Worm (Caenorhabditis elegans) whole organism, young adult: ENCODE measurements around the gene ZK897.10.

Experiments used
- B0019.2 ChIP-seq: fragments of 200-800 bp; sonication (Bioruptor generic); conservative IDR thresholded peaks from 2 replicates; pipeline ENCODE4 v1.3.6; 2022; ENCODE audit warnings: missing genetic modification reagents, missing genetic modification characterization, missing compliant biosample characterization
- F10E7.11 ChIP-seq: sonication (generic microtip); optimal IDR thresholded peaks from 2 replicates; lab custom pipeline; 2017; ENCODE audit warnings: mild to moderate bottlenecking, missing genetic modification characterization, moderate library complexity, missing compliant biosample characterization
- F23B12.7 ChIP-seq: sonication (generic microtip); optimal IDR thresholded peaks from 2 replicates; lab custom pipeline; 2017; ENCODE audit warnings: missing genetic modification characterization, mild to moderate bottlenecking, missing compliant biosample characterization, antibody characterized with exemption, moderate library complexity; ENCODE audit not compliant: insufficient read depth
- F33H1.4 ChIP-seq: fragments of 200-800 bp; sonication (Bioruptor generic); IDR thresholded peaks from 2 replicates; pipeline ENCODE4 v1.3.6; 2022; ENCODE audit warnings: missing genetic modification reagents, missing genetic modification characterization, missing compliant biosample characterization
- F39B2.1 ChIP-seq: fragments of 200-800 bp; sonication (Bioruptor generic); IDR thresholded peaks from 2 replicates; pipeline ENCODE4 v1.3.6; 2022; ENCODE audit warnings: missing genetic modification reagents, missing genetic modification characterization, missing compliant biosample characterization
- F57A8.1 ChIP-seq: fragments of 200-800 bp; sonication (Bioruptor generic); optimal IDR thresholded peaks from 2 replicates; lab custom pipeline; 2018; ENCODE audit warnings: mild to moderate bottlenecking, missing genetic modification characterization, moderate library complexity, missing compliant biosample characterization
- Y53F4B.3 ChIP-seq: fragments of 200-800 bp; sonication (Bioruptor generic); IDR thresholded peaks from 2 replicates; pipeline ENCODE4 v1.3.6; 2022; ENCODE audit warnings: missing genetic modification reagents, missing genetic modification characterization, missing compliant biosample characterization
- Y95B8A.8 ChIP-seq: fragments of 200-800 bp; sonication (Bioruptor generic); IDR thresholded peaks from 2 replicates; pipeline ENCODE4 v1.3.6; 2022; ENCODE audit warnings: missing genetic modification reagents, missing genetic modification characterization, missing compliant biosample characterization
- ZK185.1 ChIP-seq: sonication (generic microtip); optimal IDR thresholded peaks from 2 replicates; lab custom pipeline; 2016; ENCODE audit warnings: mild to moderate bottlenecking, missing genetic modification characterization, missing compliant biosample characterization; ENCODE audit not compliant: poor library complexity, severe bottlenecking
- atf-7 ChIP-seq: sonication (generic microtip); optimal IDR thresholded peaks from 2 replicates; lab custom pipeline; 2017; ENCODE audit warnings: mild to moderate bottlenecking, missing genetic modification characterization, missing compliant biosample characterization
- athp-1 ChIP-seq: sonication (generic microtip); optimal IDR thresholded peaks from 2 replicates; lab custom pipeline; 2017; ENCODE audit warnings: mild to moderate bottlenecking, missing genetic modification characterization, missing compliant biosample characterization
- attf-3 ChIP-seq: fragments of 200-800 bp; sonication (Bioruptor generic); conservative IDR thresholded peaks from 2 replicates; pipeline ENCODE4 v1.3.6; 2022; ENCODE audit warnings: missing genetic modification reagents, missing genetic modification characterization, missing compliant biosample characterization
- attf-5 ChIP-seq: fragments of 200-800 bp; sonication (Bioruptor generic); optimal IDR thresholded peaks from 2 replicates; lab custom pipeline; 2018; ENCODE audit warnings: mild to moderate bottlenecking, missing genetic modification characterization, missing compliant biosample characterization
- bed-2 ChIP-seq: fragments of 200-800 bp; sonication (Bioruptor generic); IDR thresholded peaks from 2 replicates; pipeline ENCODE4 v1.3.6; 2022; ENCODE audit warnings: missing genetic modification reagents, missing genetic modification characterization, missing compliant biosample characterization
- cebp-1 ChIP-seq, 2 experiments: fragments of 200-800 bp in 1 of 2; sonication (Bioruptor generic) in 1 of 2; sonication (generic microtip) in 1 of 2; IDR thresholded peaks in 1 of 2; optimal IDR thresholded peaks in 1 of 2; 2 replicates each; pipeline versions ENCODE4 v1.3.6 to Lab custom; 2017 to 2022; ENCODE audit warnings: missing compliant biosample characterization in 2 of 2, missing genetic modification characterization in 2 of 2, mild to moderate bottlenecking in 1 of 2, missing genetic modification reagents in 1 of 2, moderate library complexity in 1 of 2
- cebp-2 ChIP-seq: fragments of 200-800 bp; sonication (Bioruptor generic); IDR thresholded peaks from 2 replicates; pipeline ENCODE4 v1.3.6; 2022; ENCODE audit warnings: missing genetic modification characterization, missing compliant biosample characterization
- ceh-27 ChIP-seq: fragments of 200-800 bp; sonication (Bioruptor generic); optimal IDR thresholded peaks from 2 replicates; lab custom pipeline; 2018; ENCODE audit warnings: mild to moderate bottlenecking, missing genetic modification characterization, moderate library complexity, missing compliant biosample characterization
- chd-7 ChIP-seq: sonication (generic microtip); optimal IDR thresholded peaks from 2 replicates; lab custom pipeline; 2016; ENCODE audit warnings: mild to moderate bottlenecking, missing genetic modification characterization, moderate library complexity, missing compliant biosample characterization
- die-1 ChIP-seq: sonication (generic microtip); optimal IDR thresholded peaks from 2 replicates; lab custom pipeline; 2016; ENCODE audit warnings: missing genotype, mild to moderate bottlenecking, missing genetic modification characterization, missing compliant biosample characterization
- efl-1 ChIP-seq: fragments of 150-350 bp; optimal IDR thresholded peaks from 2 replicates; lab custom pipeline; 2014; ENCODE audit warnings: missing biosample characterization, missing genetic modification reagents, missing genetic modification characterization
- egrh-3 ChIP-seq: fragments of 200-800 bp; sonication (Bioruptor generic); IDR thresholded peaks from 2 replicates; pipeline ENCODE4 v1.3.6; 2022; ENCODE audit warnings: missing genetic modification reagents, missing genetic modification characterization, missing compliant biosample characterization
- hlh-12 ChIP-seq: sonication (generic microtip); optimal IDR thresholded peaks from 2 replicates; lab custom pipeline; 2016; ENCODE audit warnings: missing genetic modification characterization, missing compliant biosample characterization
- hmg-1.2 ChIP-seq: fragments of 200-800 bp; sonication (Bioruptor generic); IDR thresholded peaks from 2 replicates; pipeline ENCODE4 v1.3.6; 2022; ENCODE audit warnings: missing genetic modification reagents, missing genetic modification characterization, missing compliant biosample characterization
- hmg-20 ChIP-seq: fragments of 200-800 bp; sonication (Bioruptor generic); IDR thresholded peaks from 2 replicates; pipeline ENCODE4 v1.3.6; 2022; ENCODE audit warnings: missing genetic modification reagents, missing genetic modification characterization, missing compliant biosample characterization
- lin-35 ChIP-seq, 3 experiments: fragments of 150-350 bp in 2 of 3; sonication (generic microtip) in 1 of 3; optimal IDR thresholded peaks; 2 replicates each; lab custom pipeline; 2014 to 2018; ENCODE audit warnings: missing biosample characterization in 3 of 3, missing genetic modification characterization in 3 of 3, missing genetic modification reagents in 3 of 3
- lin-40 ChIP-seq: sonication (generic microtip); optimal IDR thresholded peaks from 2 replicates; lab custom pipeline; 2016; ENCODE audit warnings: missing genetic modification characterization, mild to moderate bottlenecking, missing compliant biosample characterization, missing genotype, missing genetic modification reagents
- lin-54 ChIP-seq: fragments of 200-800 bp; sonication (Bioruptor generic); optimal IDR thresholded peaks from 2 replicates; lab custom pipeline; 2018; ENCODE audit warnings: mild to moderate bottlenecking, missing genetic modification characterization, missing compliant biosample characterization
- madf-8 ChIP-seq: fragments of 200-800 bp; sonication (Bioruptor generic); conservative IDR thresholded peaks from 2 replicates; pipeline ENCODE4 v1.3.6; 2022; ENCODE audit warnings: missing genetic modification reagents, missing genetic modification characterization, missing compliant biosample characterization
- mcd-1 ChIP-seq: fragments of 200-800 bp; sonication (Bioruptor generic); IDR thresholded peaks from 2 replicates; pipeline ENCODE4 v1.3.6; 2022; ENCODE audit warnings: missing genetic modification reagents, missing genetic modification characterization, missing compliant biosample characterization
- mxl-1 ChIP-seq: sonication (generic microtip); optimal IDR thresholded peaks from 2 replicates; lab custom pipeline; 2016; ENCODE audit warnings: missing genetic modification characterization, missing compliant biosample characterization
- pbrm-1 ChIP-seq: fragments of 200-800 bp; sonication (Bioruptor generic); IDR thresholded peaks from 2 replicates; pipeline ENCODE4 v1.3.6; 2022; ENCODE audit warnings: missing genetic modification reagents, missing genetic modification characterization, missing compliant biosample characterization
- pha-4 ChIP-seq: fragments of 150-350 bp; sonication (generic microtip); optimal IDR thresholded peaks from 2 replicates; lab custom pipeline; 2014; ENCODE audit warnings: missing biosample characterization, missing genetic modification reagents, missing genetic modification characterization
- rcor-1 ChIP-seq: fragments of 200-800 bp; sonication (Bioruptor generic); IDR thresholded peaks from 2 replicates; pipeline ENCODE4 v1.3.6; 2022; ENCODE audit warnings: missing genetic modification reagents, missing genetic modification characterization, missing compliant biosample characterization
- rec-8 ChIP-seq, 2 experiments: sonication (generic microtip); optimal IDR thresholded peaks; 2 replicates each; lab custom pipeline; 2016; ENCODE audit warnings: mild to moderate bottlenecking in 2 of 2, missing genetic modification characterization in 2 of 2, missing genetic modification reagents in 2 of 2, missing genotype in 2 of 2, missing biosample characterization in 1 of 2, missing compliant biosample characterization in 1 of 2, moderate library complexity in 1 of 2
- snpc-1.3 ChIP-seq: sonication (generic microtip); optimal IDR thresholded peaks from 2 replicates; lab custom pipeline; 2017; ENCODE audit warnings: missing genetic modification characterization, mild to moderate bottlenecking, missing compliant biosample characterization, antibody characterized with exemption, moderate library complexity, missing genotype, missing genetic modification reagents; ENCODE audit not compliant: insufficient read depth
- snpc-4 ChIP-seq, 5 experiments: fragments of 150-350 bp in 1 of 5; sonication (generic microtip) in 4 of 5; optimal IDR thresholded peaks; 2 replicates each; lab custom pipeline; 2014 to 2018; ENCODE audit warnings: missing genetic modification characterization in 5 of 5, missing biosample characterization in 3 of 5, antibody characterized with exemption in 2 of 5, mild to moderate bottlenecking in 2 of 5, missing compliant biosample characterization in 2 of 5, missing genotype in 2 of 5, moderate library complexity in 2 of 5, missing genetic modification reagents in 1 of 5
- zfh-2 ChIP-seq: fragments of 200-800 bp; sonication (Bioruptor generic); conservative IDR thresholded peaks from 2 replicates; pipeline ENCODE4 v1.3.6; 2022; ENCODE audit warnings: missing genetic modification reagents, missing genetic modification characterization, missing compliant biosample characterization
- ztf-28 ChIP-seq: fragments of 200-800 bp; sonication (Bioruptor generic); IDR thresholded peaks from 2 replicates; pipeline ENCODE4 v1.3.6; 2022; ENCODE audit warnings: missing genetic modification reagents, missing genetic modification characterization, missing compliant biosample characterization

The ZK897.10 gene

ce11 chrIV:12771414-12771813 is 6.3 kb downstream of the ZK897.10 start (continued):
- TF ChIP-seq rec-8 (tag; optimal IDR thresholded peaks at IDR 0.05; lab: Kevin White, UChicago) (no peak), mcd-1 (peak; percentile 39), madf-8 (GFP tag; lab: Robert Waterston, UW) (no peak), atf-7 (tag; lab: Kevin White, UChicago) (no peak), attf-3 (0 out of 2 replicates have a peak, but pooled peaks have one; percentile 49), pbrm-1 (0 out of 2 replicates have a peak, but pooled peaks have one; percentile 57), lin-35 (GFP tag; optimal IDR thresholded peaks at IDR 0.05; lab: Kevin White, UChicago) (peak in 1 of 3 experiments; percentile 41), cebp-1 (GFP tag; IDR thresholded peaks at IDR 0.05; lab: Robert Waterston, UW) (no peak), cebp-1 (tag; optimal IDR thresholded peaks at IDR 0.05; lab: Kevin White, UChicago) (peak; percentile 58), pha-4 (tag; lab: Kevin White, UChicago) (no peak), F10E7.11 (tag; lab: Kevin White, UChicago) (no peak), attf-5 (GFP tag; lab: Kevin White, UChicago) (peak; percentile 5), chd-7 (tag; lab: Kevin White, UChicago) (peak; percentile 15), ceh-27 (GFP tag; lab: Kevin White, UChicago) (peak; percentile 51), hmg-1.2 (GFP tag; lab: Robert Waterston, UW) (0 out of 2 replicates have a peak, but pooled peaks have one; percentile 26), lin-40 (tag; lab: Kevin White, UChicago) (peak; percentile 35), mxl-1 (tag; lab: Kevin White, UChicago) (no peak), snpc-4 (GFP tag; optimal IDR thresholded peaks at IDR 0.05; lab: Kevin White, UChicago) (no peak), snpc-4 (tag; optimal IDR thresholded peaks at IDR 0.05; lab: Kevin White, UChicago) (peak in 1 of 4 experiments; percentile 22), rcor-1 (GFP tag; lab: Robert Waterston, UW) (no peak), zfh-2 (GFP tag; lab: Robert Waterston, UW) (peak; percentile 97)

ce11 chrIV:12773519-12773918 is 8.4 kb downstream of the ZK897.10 start, which contains the start of gene unc-31:
unc-31 (plus strand) TSS chrIV:12773867.
- TF ChIP-seq Y53F4B.3 (GFP tag; lab: Robert Waterston, UW) (no peak), F39B2.1 (GFP tag; lab: Robert Waterston, UW) (no peak), hlh-12 (tag; lab: Kevin White, UChicago) (no peak), snpc-1.3 (no peak), die-1 (tag; lab: Kevin White, UChicago) (no peak), atf-7 (tag; lab: Kevin White, UChicago) (no peak), mcd-1 (no peak), F23B12.7 (tag; lab: Kevin White, UChicago) (no peak), Y95B8A.8 (no peak), hmg-20 (GFP tag; lab: Robert Waterston, UW) (no peak), ZK185.1 (tag; lab: Kevin White, UChicago) (no peak), lin-35 (GFP tag; optimal IDR thresholded peaks at IDR 0.05; lab: Kevin White, UChicago) (no peak), attf-3 (no peak), F33H1.4 (GFP tag; lab: Robert Waterston, UW) (no peak), efl-1 (GFP tag; lab: Kevin White, UChicago) (no peak), ztf-28 (GFP tag; lab: Robert Waterston, UW) (no peak), rec-8 (tag; optimal IDR thresholded peaks at IDR 0.05; lab: Kevin White, UChicago) (no peak), bed-2 (GFP tag; lab: Robert Waterston, UW) (no peak)

- TF ChIP-seq athp-1 (tag; lab: Kevin White, UChicago) = no peak
- TF ChIP-seq egrh-3 (GFP tag; lab: Robert Waterston, UW) = peak; percentile 39; the same call in 1 of the 2 replicates
- TF ChIP-seq snpc-4 (GFP tag; optimal IDR thresholded peaks at IDR 0.05; lab: Kevin White, UChicago) = no peak
- TF ChIP-seq snpc-4 (tag; optimal IDR thresholded peaks at IDR 0.05; lab: Kevin White, UChicago) = peak in 1 of 4 experiments; percentile 46
- no peak for TF ChIP-seq B0019.2 (GFP tag; lab: Robert Waterston, UW)
- TF ChIP-seq F57A8.1 (GFP tag; lab: Kevin White, UChicago) = no peak
- TF ChIP-seq lin-54 (GFP tag; lab: Kevin White, UChicago) = no peak
- no peak for TF ChIP-seq cebp-2 (GFP tag; lab: Robert Waterston, UW)
- peak; percentile 89 for TF ChIP-seq zfh-2 (GFP tag; lab: Robert Waterston, UW)
Observed at ce11 chrIV:12780980-12781379, 15.8 kb downstream of the ZK897.10 start.
